Fruit fly (Drosophila melanogaster) Kc167 (cell line): ENCODE measurements around the gene SdicB.

Experiments used
- Myc ChIP-seq: fragments of >200 bp; optimal IDR thresholded peaks from 2 replicates; lab custom pipeline; 2017; ENCODE audit warnings: missing external identifiers
- Sin3A ChIP-seq: fragments of >200 bp; optimal IDR thresholded peaks from 2 replicates; lab custom pipeline; 2018; ENCODE audit warnings: missing external identifiers
- h ChIP-seq: fragments of >200 bp; optimal IDR thresholded peaks from 3 replicates; lab custom pipeline; 2018; ENCODE audit warnings: missing external identifiers
- insv ChIP-seq: fragments of >200 bp; optimal IDR thresholded peaks from 3 replicates; lab custom pipeline; 2018; ENCODE audit warnings: missing external identifiers
- psq ChIP-seq: fragments of >200 bp; optimal IDR thresholded peaks from 2 replicates; lab custom pipeline; 2017; ENCODE audit warnings: missing external identifiers
- ttk ChIP-seq: sonication (Bioruptor generic); optimal IDR thresholded peaks from 2 replicates; lab custom pipeline; 2017; ENCODE audit warnings: missing external identifiers

DNA sequence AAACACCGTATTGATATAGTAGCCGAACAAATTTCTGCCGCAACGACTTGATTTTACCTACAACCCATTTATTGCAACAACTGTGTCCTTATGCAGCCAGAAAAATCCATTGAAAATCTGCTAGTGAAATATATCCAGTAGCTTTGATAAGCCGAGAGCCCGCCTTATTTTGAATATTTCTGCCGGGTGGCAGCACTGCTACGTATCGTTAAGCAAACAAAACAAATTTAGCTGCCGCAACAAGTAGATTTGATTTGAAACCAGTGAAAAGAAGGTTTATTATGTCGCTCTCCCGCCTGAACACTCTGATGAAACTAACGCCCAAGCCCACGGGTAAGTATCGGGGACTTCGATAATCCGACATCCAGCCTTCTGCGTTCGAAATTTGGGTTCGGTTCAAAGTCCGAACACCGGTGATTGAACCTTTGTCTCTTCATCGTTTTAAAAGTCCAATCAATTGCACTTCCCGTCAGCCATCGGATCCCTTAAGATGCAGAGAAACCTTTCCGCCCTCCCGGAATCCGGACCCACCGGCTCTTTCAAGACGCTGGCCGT lies 42.8 kb downstream of the SdicB start, which contains the start of gene CG9577:
- TF ChIP-seq psq (lab: Kevin White, UChicago) (no peak), insv (no peak), Sin3A (lab: Kevin White, UChicago) (no peak), ttk (lab: Kevin White, UChicago) (no peak), h (lab: Kevin White, UChicago) (no peak), Myc (lab: Kevin White, UChicago) (no peak)
